Worm (Caenorhabditis elegans): ENCODE results near the gene F21A3.3.

DNA sequence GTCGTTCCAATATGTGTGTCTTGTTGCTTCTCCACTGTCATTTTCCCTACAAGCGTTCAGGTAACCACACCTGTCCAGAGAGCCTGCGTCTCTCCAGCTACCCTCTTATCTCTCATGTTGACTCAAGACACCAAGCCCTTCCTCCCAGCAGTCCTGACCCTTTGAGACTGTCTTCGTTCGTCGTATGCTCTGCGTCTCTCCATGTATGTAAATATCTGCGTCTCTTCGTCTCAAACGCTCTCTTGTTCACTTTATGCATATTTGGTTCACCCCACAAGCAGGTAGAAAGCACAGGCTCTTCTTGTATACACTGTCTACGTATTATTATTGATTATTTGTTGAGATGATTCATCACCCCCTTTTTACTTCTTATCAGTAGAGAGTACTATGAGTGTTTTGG is 19.8 kb upstream of the F21A3.3 start:
- TF ChIP-seq die-1 (tag; optimal IDR thresholded peaks at IDR 0.05) = no peak
- no peak for TF ChIP-seq F52B5.7 (tag; optimal IDR thresholded peaks at IDR 0.05)
- no peak for TF ChIP-seq ztf-25 (GFP tag; IDR thresholded peaks at IDR 0.05)

Measured in whole organism, young adult.